Fruit fly (Drosophila melanogaster): ENCODE data around the gene Amt.

DNA sequence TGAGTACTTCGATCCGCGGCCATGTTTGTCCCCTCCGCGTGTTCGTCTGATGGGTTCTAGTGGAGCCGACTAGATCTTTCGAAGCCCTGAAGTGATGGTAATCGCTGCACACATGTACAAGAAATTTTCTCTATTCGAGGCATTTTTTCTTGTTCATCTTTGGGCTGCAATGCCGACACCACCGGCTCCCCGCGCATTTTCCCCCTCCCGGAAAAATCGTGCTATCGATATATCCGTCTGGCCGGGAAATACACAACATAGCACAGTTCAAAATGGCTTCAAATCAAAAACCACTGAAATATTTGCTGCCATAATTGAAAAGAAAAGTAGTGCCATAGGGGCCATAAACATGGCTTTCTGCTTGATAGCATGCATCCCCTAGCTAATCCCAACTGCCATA, 15.0 kb upstream of the Amt start:
- TF ChIP-seq CG8478 (optimal IDR thresholded peaks at IDR 0.05) = no peak
- no peak for TF ChIP-seq CTCF (optimal IDR thresholded peaks at IDR 0.05)
